Fruit fly (Drosophila melanogaster) whole organism, embryonic: ENCODE measurements around the gene CCHa1.

Experiments used
- Atf-2 ChIP-seq: fragments of 200-800 bp; sonication (Bioruptor generic); optimal IDR thresholded peaks from 2 replicates; lab custom pipeline; 2016; ENCODE audit warnings: missing biosample characterization, missing genetic modification characterization
- B-H1 ChIP-seq: fragments of 200-800 bp; sonication (Bioruptor generic); IDR thresholded peaks from 3 replicates; pipeline ENCODE4 v1.3.6; 2022; ENCODE audit warnings: missing biosample characterization, missing genetic modification characterization
- CG11695 ChIP-seq: fragments of 200-800 bp; sonication (Bioruptor generic); IDR thresholded peaks from 3 replicates; pipeline ENCODE4 v1.3.6; 2022; ENCODE audit warnings: missing biosample characterization, missing genetic modification characterization
- CG12942 ChIP-seq: fragments of 200-800 bp; sonication (Bioruptor generic); optimal IDR thresholded peaks from 3 replicates; lab custom pipeline; 2016; ENCODE audit warnings: missing biosample characterization, missing genetic modification characterization
- CG14014 ChIP-seq: fragments of 200-800 bp; sonication (Bioruptor generic); IDR thresholded peaks from 2 replicates; pipeline ENCODE4 v1.3.6; 2022; ENCODE audit warnings: missing biosample characterization, missing genetic modification characterization
- CG15601 ChIP-seq: fragments of 200-800 bp; sonication (Bioruptor generic); optimal IDR thresholded peaks from 3 replicates; lab custom pipeline; 2019; ENCODE audit warnings: missing biosample characterization, mild to moderate bottlenecking, missing genetic modification characterization, moderate library complexity
- CG17385 ChIP-seq: fragments of 200-800 bp; sonication (Bioruptor generic); optimal IDR thresholded peaks from 3 replicates; lab custom pipeline; 2018; ENCODE audit warnings: missing biosample characterization, mild to moderate bottlenecking, missing genetic modification characterization
- CG17612 ChIP-seq: fragments of 200-800 bp; sonication (Bioruptor generic); IDR thresholded peaks from 2 replicates; pipeline ENCODE4 v1.3.6; 2022; ENCODE audit warnings: missing biosample characterization, missing genetic modification characterization
- CG18619 ChIP-seq: fragments of 200-800 bp; sonication (Bioruptor generic); optimal IDR thresholded peaks from 3 replicates; lab custom pipeline; 2017; ENCODE audit warnings: missing biosample characterization, mild to moderate bottlenecking, missing genetic modification characterization
- CG2875 ChIP-seq: fragments of 200-800 bp; sonication (Bioruptor generic); optimal IDR thresholded peaks from 2 replicates; lab custom pipeline; 2017; ENCODE audit warnings: missing biosample characterization, mild to moderate bottlenecking, missing genetic modification characterization, missing genetic modification reagents
- CG30020 ChIP-seq: fragments of 200-800 bp; optimal IDR thresholded peaks from 2 replicates; lab custom pipeline; 2019; ENCODE audit warnings: missing biosample characterization, mild to moderate bottlenecking, missing genetic modification characterization, moderate library complexity
- CG33557 ChIP-seq: fragments of 200-800 bp; sonication (Bioruptor generic); optimal IDR thresholded peaks from 2 replicates; lab custom pipeline; 2019; ENCODE audit warnings: missing biosample characterization, mild to moderate bottlenecking, missing genetic modification characterization, moderate library complexity
- CG3995 ChIP-seq: fragments of 200-800 bp; sonication (Bioruptor generic); optimal IDR thresholded peaks from 3 replicates; lab custom pipeline; 2016; ENCODE audit warnings: missing biosample characterization, missing genetic modification characterization
- CG7839 ChIP-seq: fragments of 200-800 bp; sonication (Bioruptor generic); optimal IDR thresholded peaks from 3 replicates; lab custom pipeline; 2018; ENCODE audit warnings: missing biosample characterization, mild to moderate bottlenecking, missing genetic modification characterization, moderate library complexity
- CG7963 ChIP-seq: fragments of 200-800 bp; sonication (Bioruptor generic); IDR thresholded peaks from 3 replicates; pipeline ENCODE4 v1.3.6; 2022; ENCODE audit warnings: missing biosample characterization, missing genetic modification characterization; ENCODE audit not compliant: partially characterized antibody
- CG8388 ChIP-seq: fragments of 200-800 bp; sonication (Bioruptor generic); optimal IDR thresholded peaks from 2 replicates; lab custom pipeline; 2019; ENCODE audit warnings: missing biosample characterization, mild to moderate bottlenecking, missing genetic modification characterization, moderate library complexity
- CG9727 ChIP-seq: fragments of 200-800 bp; sonication (Bioruptor generic); optimal IDR thresholded peaks from 3 replicates; lab custom pipeline; 2017; ENCODE audit warnings: missing biosample characterization, mild to moderate bottlenecking, missing genetic modification characterization
- CkIIα-i1 ChIP-seq: fragments of 200-800 bp; sonication (Bioruptor generic); IDR thresholded peaks from 2 replicates; pipeline ENCODE4 v1.3.6; 2022; ENCODE audit warnings: missing biosample characterization, missing genetic modification characterization
- CrebB ChIP-seq: fragments of 200-800 bp; sonication (Bioruptor generic); optimal IDR thresholded peaks from 3 replicates; lab custom pipeline; 2018; ENCODE audit warnings: missing biosample characterization, mild to moderate bottlenecking, missing genetic modification characterization
- Dll ChIP-seq: fragments of 200-800 bp; sonication (Bioruptor generic); IDR thresholded peaks from 4 replicates; pipeline ENCODE4 v1.3.6; 2022; ENCODE audit warnings: missing biosample characterization, missing genetic modification characterization; ENCODE audit not compliant: partially characterized antibody
- Doc3 ChIP-seq: fragments of 200-800 bp; sonication (Bioruptor generic); IDR thresholded peaks from 3 replicates; pipeline ENCODE4 v1.3.6; 2022; ENCODE audit warnings: missing biosample characterization, missing genetic modification characterization; ENCODE audit not compliant: partially characterized antibody
- Elba2 ChIP-seq: fragments of 200-800 bp; sonication (Bioruptor generic); optimal IDR thresholded peaks from 3 replicates; lab custom pipeline; 2016; ENCODE audit warnings: missing biosample characterization, missing genetic modification characterization
- HHEX ChIP-seq: fragments of 200-800 bp; sonication (Bioruptor generic); optimal IDR thresholded peaks from 3 replicates; lab custom pipeline; 2017; ENCODE audit warnings: missing biosample characterization, mild to moderate bottlenecking, missing genetic modification characterization, missing genetic modification reagents
- HLHmδ ChIP-seq: fragments of 200-800 bp; sonication (Bioruptor generic); optimal IDR thresholded peaks from 2 replicates; lab custom pipeline; 2018; ENCODE audit warnings: missing biosample characterization, mild to moderate bottlenecking, missing genetic modification characterization, moderate library complexity
- HmgZ ChIP-seq: fragments of 200-800 bp; sonication (Bioruptor generic); optimal IDR thresholded peaks from 2 replicates; lab custom pipeline; 2018; ENCODE audit warnings: missing biosample characterization, mild to moderate bottlenecking, missing genetic modification characterization
- MTF-1 ChIP-seq: fragments of 200-800 bp; sonication (Bioruptor generic); optimal IDR thresholded peaks from 2 replicates; lab custom pipeline; 2018; ENCODE audit warnings: missing biosample characterization, mild to moderate bottlenecking, missing genetic modification characterization, borderline replicate concordance
- Opbp ChIP-seq: fragments of 200-800 bp; sonication (Bioruptor generic); IDR thresholded peaks from 3 replicates; pipeline ENCODE4 v1.3.6; 2022; ENCODE audit warnings: missing biosample characterization, missing genetic modification characterization; ENCODE audit not compliant: partially characterized antibody
- Ptx1 ChIP-seq: fragments of 200-800 bp; sonication (Bioruptor generic); IDR thresholded peaks from 2 replicates; pipeline ENCODE4 v1.3.6; 2022; ENCODE audit warnings: missing biosample characterization, missing genetic modification characterization
- Rfx ChIP-seq: fragments of 200-800 bp; sonication (Bioruptor generic); IDR thresholded peaks from 2 replicates; pipeline ENCODE4 v1.3.6; 2022; ENCODE audit warnings: missing biosample characterization, missing genetic modification characterization
- ac ChIP-seq: fragments of 200-800 bp; sonication (Bioruptor generic); optimal IDR thresholded peaks from 3 replicates; lab custom pipeline; 2017; ENCODE audit warnings: missing biosample characterization, mild to moderate bottlenecking, missing genetic modification characterization
- ash1 ChIP-seq: fragments of 200-800 bp; sonication (Bioruptor generic); optimal IDR thresholded peaks from 2 replicates; lab custom pipeline; 2018; ENCODE audit warnings: missing biosample characterization, mild to moderate bottlenecking, missing genetic modification characterization
- chif ChIP-seq, 2 experiments: fragments of 200-800 bp; sonication (Bioruptor generic); optimal IDR thresholded peaks; 3 replicates each; lab custom pipeline; 2016; ENCODE audit warnings: missing biosample characterization in 2 of 2, missing genetic modification characterization in 2 of 2
- crp ChIP-seq, 2 experiments: fragments of 200-800 bp; sonication (Bioruptor generic); optimal IDR thresholded peaks; 2 replicates in 1 of 2; 3 replicates in 1 of 2; lab custom pipeline; 2017; ENCODE audit warnings: missing biosample characterization in 2 of 2, missing genetic modification characterization in 2 of 2, mild to moderate bottlenecking in 1 of 2, moderate library complexity in 1 of 2
- dmrt11E ChIP-seq: fragments of 200-800 bp; sonication (Bioruptor generic); optimal IDR thresholded peaks from 3 replicates; lab custom pipeline; 2018; ENCODE audit warnings: missing biosample characterization, mild to moderate bottlenecking, missing genetic modification characterization, moderate library complexity
- gem ChIP-seq: fragments of 200-800 bp; sonication (Bioruptor generic); optimal IDR thresholded peaks from 2 replicates; lab custom pipeline; 2019; ENCODE audit warnings: missing biosample characterization, mild to moderate bottlenecking, missing genetic modification characterization, moderate library complexity
- hb ChIP-seq: fragments of 200-800 bp; sonication (Bioruptor generic); IDR thresholded peaks from 3 replicates; pipeline ENCODE4 v1.3.6; 2022; ENCODE audit warnings: missing biosample characterization, missing genetic modification characterization; ENCODE audit not compliant: partially characterized antibody
- insv ChIP-seq, 2 experiments: fragments of 200-800 bp; sonication (Bioruptor generic); optimal IDR thresholded peaks; 3 replicates each; lab custom pipeline; 2016 to 2018; ENCODE audit warnings: missing biosample characterization in 2 of 2, missing genetic modification characterization in 2 of 2
- inv ChIP-seq: fragments of 200-800 bp; sonication (Bioruptor generic); IDR thresholded peaks from 2 replicates; pipeline ENCODE4 v1.3.6; 2022; ENCODE audit warnings: missing biosample characterization, missing genetic modification characterization; ENCODE audit not compliant: partially characterized antibody
- klu ChIP-seq: fragments of 200-800 bp; sonication (Bioruptor generic); IDR thresholded peaks from 2 replicates; pipeline ENCODE4 v1.3.6; 2022; ENCODE audit warnings: missing biosample characterization, missing genetic modification characterization
- luna ChIP-seq: fragments of 200-800 bp; sonication (Bioruptor generic); optimal IDR thresholded peaks from 2 replicates; lab custom pipeline; 2016; ENCODE audit warnings: missing biosample characterization, missing genetic modification characterization
- phol ChIP-seq: fragments of 200-800 bp; sonication (Bioruptor generic); optimal IDR thresholded peaks from 3 replicates; lab custom pipeline; 2018; ENCODE audit warnings: missing biosample characterization, mild to moderate bottlenecking, missing genetic modification characterization, moderate library complexity
- pita ChIP-seq: fragments of 200-800 bp; sonication (Bioruptor generic); optimal IDR thresholded peaks from 2 replicates; lab custom pipeline; 2017; ENCODE audit warnings: missing biosample characterization, mild to moderate bottlenecking, missing genetic modification characterization
- pros ChIP-seq: fragments of 200-800 bp; sonication (Bioruptor generic); optimal IDR thresholded peaks from 3 replicates; lab custom pipeline; 2019; ENCODE audit warnings: missing biosample characterization, mild to moderate bottlenecking, missing genetic modification characterization, moderate library complexity
- schlank ChIP-seq: fragments of 200-800 bp; sonication (Bioruptor generic); optimal IDR thresholded peaks from 2 replicates; lab custom pipeline; 2018; ENCODE audit warnings: missing biosample characterization, mild to moderate bottlenecking, missing genetic modification characterization
- sob ChIP-seq: fragments of 200-800 bp; sonication (Bioruptor generic); IDR thresholded peaks from 2 replicates; pipeline ENCODE4 v1.3.6; 2022; ENCODE audit warnings: missing biosample characterization, missing genetic modification characterization
- usp ChIP-seq: fragments of >200 bp; optimal IDR thresholded peaks from 2 replicates; lab custom pipeline; 2017; ENCODE audit warnings: missing biosample characterization, missing genetic modification characterization
- vfl ChIP-seq: fragments of 200-800 bp; sonication (Bioruptor generic); optimal IDR thresholded peaks from 2 replicates; lab custom pipeline; 2016; ENCODE audit warnings: missing biosample characterization, missing genetic modification characterization
- vvl ChIP-seq: fragments of 200-800 bp; sonication (Bioruptor generic); IDR thresholded peaks from 2 replicates; pipeline ENCODE4 v1.3.6; 2022; ENCODE audit warnings: missing biosample characterization, missing genetic modification characterization
- wek ChIP-seq: fragments of 200-800 bp; sonication (Bioruptor generic); optimal IDR thresholded peaks from 3 replicates; lab custom pipeline; 2018; ENCODE audit warnings: missing biosample characterization, mild to moderate bottlenecking, missing genetic modification characterization, moderate library complexity

CCHa1 gene

DNA sequence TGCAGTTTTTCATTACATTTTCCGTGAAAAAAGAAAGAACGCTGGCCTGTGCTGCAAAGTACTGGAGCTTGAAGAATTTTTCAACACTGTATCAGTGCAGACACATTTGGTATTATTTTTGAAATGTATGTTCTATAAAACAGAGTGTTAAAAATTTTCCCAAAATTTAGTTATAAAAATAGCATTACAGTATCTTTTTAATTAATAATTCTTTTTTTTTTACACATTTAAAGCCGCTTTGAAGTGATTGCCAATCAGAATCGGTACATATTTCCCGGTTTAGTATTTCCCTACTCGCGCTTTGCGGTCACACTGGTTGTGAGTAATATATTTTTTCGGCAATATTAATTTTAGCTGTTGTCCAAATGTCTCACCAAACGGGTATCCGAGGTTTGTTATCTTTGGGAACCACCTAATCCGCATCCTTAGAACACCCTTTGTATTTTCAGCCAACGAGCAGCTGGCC is 25.7 kb upstream of the CCHa1 start, which contains the start of the genes Abi and twf (continued):
- TF ChIP-seq HHEX (peak; percentile 58), CG30020 (tag; lab: Kevin White, UChicago) (peak; percentile 59), inv (GFP tag; lab: Robert Waterston, UW) (no peak), vvl (GFP tag; lab: Robert Waterston, UW) (peak; percentile 81), CG15601 (tag; lab: Kevin White, UChicago) (peak; percentile 59), insv (GFP tag; optimal IDR thresholded peaks at IDR 0.05; lab: Kevin White, UChicago) (peak in 1 of 2 experiments; percentile 79), sob (GFP tag; lab: Robert Waterston, UW) (peak; percentile 80), CG18619 (GFP tag; lab: Kevin White, UChicago) (peak; percentile 45), CrebB (tag; lab: Kevin White, UChicago) (peak; percentile 8), Elba2 (GFP tag; lab: Kevin White, UChicago) (peak; percentile 99), wek (GFP tag; lab: Kevin White, UChicago) (no peak), CG3995 (GFP tag; lab: Kevin White, UChicago) (peak; percentile 61), schlank (peak; percentile 9), MTF-1 (GFP tag; lab: Kevin White, UChicago) (no peak), CG11695 (peak; percentile 72; the same call in 2 of the 3 replicates), HmgZ (peak; percentile 66), CG2875 (GFP tag; lab: Kevin White, UChicago) (peak; percentile 2), Atf-2 (GFP tag; lab: Kevin White, UChicago) (peak; percentile 6), gem (tag; lab: Kevin White, UChicago) (peak; percentile 81), phol (tag; lab: Kevin White, UChicago) (peak; percentile 77), dmrt11E (tag; lab: Kevin White, UChicago) (peak; percentile 65), CkIIα-i1 (GFP tag; lab: Robert Waterston, UW) (no peak), ash1 (no peak), CG7839 (tag; lab: Kevin White, UChicago) (peak; percentile 62), vfl (GFP tag; lab: Kevin White, UChicago) (peak; percentile 23), klu (GFP tag; lab: Robert Waterston, UW) (peak; percentile 46; the same call in 1 of the 2 replicates), Opbp (GFP tag; lab: Robert Waterston, UW) (no peak), CG12942 (GFP tag; lab: Kevin White, UChicago) (peak; percentile 75), CG7963 (GFP tag; lab: Robert Waterston, UW) (no peak), CG8388 (peak; percentile 60), CG17385 (GFP tag; lab: Kevin White, UChicago) (peak; percentile 62), Doc3 (GFP tag; lab: Robert Waterston, UW) (no peak), B-H1 (GFP tag; lab: Robert Waterston, UW) (no peak; the same call in 2 of the 3 replicates), ac (GFP tag; lab: Kevin White, UChicago) (no peak), usp (no peak), pita (no peak), CG17612 (no peak), chif (GFP tag; optimal IDR thresholded peaks at IDR 0.05; lab: Kevin White, UChicago) (peak; percentile 22 to 63), crp (GFP tag; optimal IDR thresholded peaks at IDR 0.05; lab: Kevin White, UChicago) (peak in 1 of 2 experiments; percentile 56), hb (no peak), CG33557 (peak; percentile 49), Ptx1 (peak; percentile 71), Rfx (GFP tag; lab: Robert Waterston, UW) (peak; percentile 77), CG9727 (GFP tag; lab: Kevin White, UChicago) (peak; percentile 66), Dll (GFP tag; lab: Robert Waterston, UW) (0 out of 4 replicates have a peak, but pooled peaks have one; percentile 21), CG14014 (GFP tag; lab: Robert Waterston, UW) (peak; percentile 54; the same call in 1 of the 2 replicates), luna (GFP tag; lab: Kevin White, UChicago) (no peak), pros (no peak), HLHmδ (GFP tag; lab: Kevin White, UChicago) (no peak)
